Worm (Caenorhabditis elegans): ENCODE measurements around the gene bpl-1.

- TF ChIP-seq ztf-11 (tag; optimal IDR thresholded peaks at IDR 0.05), result no peak
- no peak for TF ChIP-seq snpc-4 (tag; optimal IDR thresholded peaks at IDR 0.05)
- no peak for TF ChIP-seq zag-1 (tag; optimal IDR thresholded peaks at IDR 0.05)
These were observed 21.3 kb upstream of the bpl-1 start for ce11 chrII:6252707-6253106.

All from whole organism, L3 larva.